Worm (Caenorhabditis elegans) whole organism, early embryonic: ENCODE results near the gene mgl-3.

ENCODE experiments used
- B0310.2 ChIP-seq: sonication (generic microtip); optimal IDR thresholded peaks from 2 replicates; lab custom pipeline; 2016; ENCODE audit warnings: mild to moderate bottlenecking, missing genetic modification characterization, missing compliant biosample characterization
- F13C5.2 ChIP-seq: sonication (generic microtip); optimal IDR thresholded peaks from 2 replicates; lab custom pipeline; 2017; ENCODE audit warnings: mild to moderate bottlenecking, missing genetic modification characterization, inconsistent platforms, missing compliant biosample characterization
- ama-1 ChIP-seq: fragments of 150-350 bp; optimal IDR thresholded peaks from 2 replicates; lab custom pipeline; 2014
- ceh-13 ChIP-seq: fragments of 200-800 bp; sonication (Bioruptor generic); optimal IDR thresholded peaks from 2 replicates; lab custom pipeline; 2018; ENCODE audit warnings: mild to moderate bottlenecking, missing genetic modification characterization, missing compliant biosample characterization
- ets-7 ChIP-seq: sonication (generic microtip); optimal IDR thresholded peaks from 2 replicates; lab custom pipeline; 2016; ENCODE audit warnings: missing genotype, missing genetic modification characterization, missing compliant biosample characterization
- hmg-4 ChIP-seq: fragments of 200-800 bp; sonication (Bioruptor generic); optimal IDR thresholded peaks from 2 replicates; lab custom pipeline; 2018; ENCODE audit warnings: mild to moderate bottlenecking, missing genetic modification characterization, missing compliant biosample characterization
- pes-1 ChIP-seq: fragments of 200-800 bp; sonication (Bioruptor generic); IDR thresholded peaks from 2 replicates; pipeline ENCODE4 v1.3.6; 2022; ENCODE audit warnings: missing genetic modification reagents, missing genetic modification characterization, missing compliant biosample characterization
- sea-1 ChIP-seq: fragments of 200-800 bp; sonication (Bioruptor generic); conservative IDR thresholded peaks from 2 replicates; pipeline ENCODE4 v1.3.6; 2022; ENCODE audit warnings: missing genetic modification characterization, missing compliant biosample characterization
- tbx-11 ChIP-seq: fragments of 200-800 bp; sonication (Bioruptor generic); IDR thresholded peaks from 2 replicates; pipeline ENCODE4 v1.3.6; 2022; ENCODE audit warnings: missing genetic modification characterization, missing compliant biosample characterization

- TF ChIP-seq ama-1 (lab: Kevin White, UChicago): no peak
- TF ChIP-seq pes-1 (GFP tag; lab: Robert Waterston, UW): no peak
- TF ChIP-seq sea-1: no peak
- TF ChIP-seq ets-7 (tag; lab: Kevin White, UChicago): no peak
- no peak for TF ChIP-seq ceh-13
- no peak for TF ChIP-seq hmg-4 (GFP tag; lab: Kevin White, UChicago)
- TF ChIP-seq tbx-11 (GFP tag; lab: Robert Waterston, UW): no peak
- no peak for TF ChIP-seq F13C5.2
- TF ChIP-seq B0310.2: no peak
Observed at ce11 chrIV:5419122-5419521, 19.7 kb upstream of the mgl-3 start, which contains the start of gene ehn-3.
